Comparison of ENCODE assay signal across 2 fruit fly cellular contexts in the genomic region with DNA sequence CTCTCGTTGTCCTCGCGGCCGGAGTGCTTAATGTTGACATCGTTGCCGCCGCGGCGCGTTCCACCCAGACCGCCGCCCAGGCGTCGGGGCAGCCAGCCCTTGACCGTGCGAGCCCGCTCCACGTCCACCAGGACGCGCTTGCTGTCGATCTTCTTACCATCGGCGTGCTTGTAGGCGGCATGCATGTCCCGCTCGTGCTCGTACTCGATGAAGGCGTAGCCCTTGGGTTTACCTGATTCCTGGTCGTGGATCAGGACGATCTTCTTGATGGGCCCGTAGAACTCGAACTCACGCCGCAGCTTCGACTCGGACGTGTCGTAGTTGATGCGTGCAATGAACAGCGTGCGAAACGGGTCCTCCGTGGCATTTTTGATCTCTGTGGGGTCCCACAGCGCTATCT.
A peak's percentile ranks its signal among the peaks of the same experiment; 100 is the strongest.
TF ChIP-seq lines count a peak whose summit lies in the region.

No protein-coding gene starts in this region.

- no peak for TF ChIP-seq CTCF in whole organism, embryonic (GFP tag; optimal IDR thresholded peaks at IDR 0.05; lab: Kevin White, UChicago)

TF ChIP-seq in Kc167, 6 proteins besides CTCF, POLR2A, EP300 and RAD21:
- TF ChIP-seq psq (optimal IDR thresholded peaks at IDR 0.05; lab: Kevin White, UChicago) (no peak), ttk (optimal IDR thresholded peaks at IDR 0.05; lab: Kevin White, UChicago) (peak; percentile 93)

TF ChIP-seq in whole organism, embryonic, 481 proteins besides CTCF, POLR2A, EP300 and RAD21:
- TF ChIP-seq CG17912 (GFP tag; optimal IDR thresholded peaks at IDR 0.05; lab: Kevin White, UChicago) (no peak), CG31224 (GFP tag; IDR thresholded peaks at IDR 0.05; lab: Robert Waterston, UW) (no peak), Bgb (GFP tag; IDR thresholded peaks at IDR 0.05; lab: Robert Waterston, UW; ENCODE audit: partially characterized antibody) (no peak), jigr1 (GFP tag; IDR thresholded peaks at IDR 0.05; lab: Robert Waterston, UW) (0 out of 3 replicates have a peak, but pooled peaks have one; percentile 10), her (GFP tag; optimal IDR thresholded peaks at IDR 0.05; lab: Kevin White, UChicago) (no peak), CG11696 (GFP tag; IDR thresholded peaks at IDR 0.05; lab: Robert Waterston, UW) (no peak), CG30403 (GFP tag; optimal IDR thresholded peaks at IDR 0.05; lab: Kevin White, UChicago) (no peak), CG8478 (optimal IDR thresholded peaks at IDR 0.05; lab: Kevin White, UChicago) (no peak), Antp (GFP tag; optimal IDR thresholded peaks at IDR 0.05; lab: Kevin White, UChicago) (no peak), CG6765 (GFP tag; optimal IDR thresholded peaks at IDR 0.05; lab: Kevin White, UChicago) (no peak), CG5245 (GFP tag; optimal IDR thresholded peaks at IDR 0.05; lab: Kevin White, UChicago) (no peak), Med (GFP tag; lab: Kevin White, UChicago) (peak; percentile 40), Dp (GFP tag; optimal IDR thresholded peaks at IDR 0.05; lab: Kevin White, UChicago) (no peak), CG3163 (GFP tag; optimal IDR thresholded peaks at IDR 0.05; lab: Kevin White, UChicago) (no peak), mirr (GFP tag; optimal IDR thresholded peaks at IDR 0.05; lab: Kevin White, UChicago) (no peak)
